Worm (Caenorhabditis elegans) whole organism, L4/young adult: ENCODE results near the gene T07C4.12.

Experiments used
- W03F9.2 ChIP-seq: fragments of 150-350 bp; optimal IDR thresholded peaks from 2 replicates; lab custom pipeline; 2014; ENCODE audit warnings: missing biosample characterization, missing genetic modification characterization
- dao-5 ChIP-seq: sonication (generic microtip); optimal IDR thresholded peaks from 2 replicates; lab custom pipeline; 2016; ENCODE audit warnings: missing genotype, missing genetic modification characterization, moderate library complexity, missing compliant biosample characterization
- him-1 ChIP-seq: sonication (generic microtip); optimal IDR thresholded peaks from 2 replicates; lab custom pipeline; 2016; ENCODE audit warnings: missing genotype, missing genetic modification reagents, missing genetic modification characterization, missing compliant biosample characterization

- TF ChIP-seq dao-5 (tag; lab: Kevin White, UChicago) (no peak), him-1 (no peak), W03F9.2 (tag; lab: Kevin White, UChicago) (no peak)
Measured at ce11 chrIII:10328565-10329541, 3.6 kb downstream of the T07C4.12 start.
